Fruit fly (Drosophila melanogaster) whole organism, embryonic: ENCODE results near the gene CG34258.

Source experiments
- Abd-B ChIP-seq: fragments of 200-800 bp; sonication (Bioruptor generic); optimal IDR thresholded peaks from 2 replicates; lab custom pipeline; 2018; ENCODE audit warnings: missing biosample characterization, mild to moderate bottlenecking, missing genetic modification characterization, moderate library complexity
- CG12155 ChIP-seq: fragments of 200-800 bp; sonication (Bioruptor generic); optimal IDR thresholded peaks from 3 replicates; lab custom pipeline; 2016; ENCODE audit warnings: missing biosample characterization, missing genetic modification characterization
- CG12299 ChIP-seq: fragments of 200-800 bp; sonication (Bioruptor generic); optimal IDR thresholded peaks from 2 replicates; lab custom pipeline; 2018; ENCODE audit warnings: missing biosample characterization, mild to moderate bottlenecking, missing genetic modification characterization
- CG12942 ChIP-seq: fragments of 200-800 bp; sonication (Bioruptor generic); optimal IDR thresholded peaks from 3 replicates; lab custom pipeline; 2016; ENCODE audit warnings: missing biosample characterization, missing genetic modification characterization
- CG14050 ChIP-seq: fragments of 200-800 bp; sonication (Bioruptor generic); IDR thresholded peaks from 3 replicates; pipeline ENCODE4 v1.3.6; 2022; ENCODE audit warnings: missing biosample characterization, missing genetic modification characterization
- CG15073 ChIP-seq: fragments of 200-800 bp; sonication (Bioruptor generic); optimal IDR thresholded peaks from 2 replicates; lab custom pipeline; 2016; ENCODE audit warnings: missing biosample characterization, missing genetic modification characterization
- CG1602 ChIP-seq: fragments of 200-800 bp; sonication (Bioruptor generic); optimal IDR thresholded peaks from 3 replicates; lab custom pipeline; 2016; ENCODE audit warnings: missing biosample characterization, missing genetic modification characterization
- CG1647 ChIP-seq: fragments of 200-800 bp; sonication (Bioruptor generic); optimal IDR thresholded peaks from 3 replicates; lab custom pipeline; 2016; ENCODE audit warnings: missing biosample characterization, missing genetic modification characterization
- CG18011 ChIP-seq: fragments of 200-800 bp; sonication (Bioruptor generic); optimal IDR thresholded peaks from 2 replicates; lab custom pipeline; 2017; ENCODE audit warnings: missing biosample characterization, missing genetic modification characterization, mild to moderate bottlenecking, moderate library complexity, missing genotype
- CG18262 ChIP-seq: fragments of 200-800 bp; optimal IDR thresholded peaks from 3 replicates; lab custom pipeline; 2019; ENCODE audit warnings: missing biosample characterization, mild to moderate bottlenecking, missing genetic modification characterization, moderate library complexity
- CG2129 ChIP-seq: fragments of 200-800 bp; sonication (Bioruptor generic); IDR thresholded peaks from 2 replicates; pipeline ENCODE4 v1.3.6; 2022; ENCODE audit warnings: missing biosample characterization, missing genetic modification characterization; ENCODE audit not compliant: partially characterized antibody
- CG33213 ChIP-seq: fragments of 200-800 bp; sonication (Bioruptor generic); optimal IDR thresholded peaks from 3 replicates; lab custom pipeline; 2016; ENCODE audit warnings: missing biosample characterization, missing genetic modification characterization
- CG34224 ChIP-seq: fragments of 200-800 bp; sonication (Bioruptor generic); IDR thresholded peaks from 3 replicates; pipeline ENCODE4 v1.3.6; 2022; ENCODE audit warnings: missing biosample characterization, missing genetic modification characterization; ENCODE audit not compliant: partially characterized antibody
- CG4360 ChIP-seq: fragments of 200-800 bp; sonication (Bioruptor generic); IDR thresholded peaks from 2 replicates; pipeline ENCODE4 v1.3.6; 2022; ENCODE audit warnings: missing biosample characterization, missing genetic modification characterization
- CG6689 ChIP-seq: fragments of 200-800 bp; sonication (Bioruptor generic); IDR thresholded peaks from 2 replicates; pipeline ENCODE4 v1.3.6; 2022; ENCODE audit warnings: missing biosample characterization, missing genetic modification characterization
- CG6765 ChIP-seq: fragments of 200-800 bp; sonication (Bioruptor generic); optimal IDR thresholded peaks from 3 replicates; lab custom pipeline; 2017; ENCODE audit warnings: missing biosample characterization, mild to moderate bottlenecking, missing genetic modification characterization
- CG7271 ChIP-seq: fragments of 200-800 bp; sonication (Bioruptor generic); optimal IDR thresholded peaks from 2 replicates; lab custom pipeline; 2018; ENCODE audit warnings: missing biosample characterization, mild to moderate bottlenecking, missing genetic modification characterization, moderate library complexity
- CG7372 ChIP-seq: fragments of 200-800 bp; sonication (Bioruptor generic); IDR thresholded peaks from 2 replicates; pipeline ENCODE4 v1.3.6; 2022; ENCODE audit warnings: missing biosample characterization, missing genetic modification characterization
- CG7839 ChIP-seq: fragments of 200-800 bp; sonication (Bioruptor generic); optimal IDR thresholded peaks from 3 replicates; lab custom pipeline; 2018; ENCODE audit warnings: missing biosample characterization, mild to moderate bottlenecking, missing genetic modification characterization, moderate library complexity
- CG8089 ChIP-seq: fragments of 200-800 bp; sonication (Bioruptor generic); optimal IDR thresholded peaks from 3 replicates; lab custom pipeline; 2016; ENCODE audit warnings: missing biosample characterization, missing genetic modification characterization
- Eip74EF ChIP-seq, 2 experiments: fragments of 200-800 bp in 1 of 2; fragments of >200 bp in 1 of 2; sonication (Bioruptor generic) in 1 of 2; optimal IDR thresholded peaks; 2 replicates each; lab custom pipeline; 2017 to 2019; ENCODE audit warnings: missing biosample characterization in 2 of 2, missing genetic modification characterization in 2 of 2, mild to moderate bottlenecking in 1 of 2, moderate library complexity in 1 of 2
- Hey ChIP-seq: fragments of 200-800 bp; sonication (Bioruptor generic); optimal IDR thresholded peaks from 3 replicates; lab custom pipeline; 2018; ENCODE audit warnings: missing biosample characterization, mild to moderate bottlenecking, missing genetic modification characterization
- Hmx ChIP-seq: fragments of 200-800 bp; sonication (Bioruptor generic); optimal IDR thresholded peaks from 2 replicates; lab custom pipeline; 2016; ENCODE audit warnings: missing biosample characterization, missing genetic modification characterization
- Hr3 ChIP-seq: fragments of 200-800 bp; sonication (Bioruptor generic); optimal IDR thresholded peaks from 3 replicates; lab custom pipeline; 2016; ENCODE audit warnings: missing biosample characterization, missing genetic modification characterization
- Hr51 ChIP-seq, 2 experiments: fragments of 200-800 bp; sonication (Bioruptor generic); optimal IDR thresholded peaks; 2 replicates in 1 of 2; 3 replicates in 1 of 2; lab custom pipeline; 2016 to 2018; ENCODE audit warnings: missing biosample characterization in 2 of 2, missing genetic modification characterization in 2 of 2, mild to moderate bottlenecking in 1 of 2, moderate library complexity in 1 of 2
- Kr ChIP-seq: fragments of 200-800 bp; sonication (Bioruptor generic); optimal IDR thresholded peaks from 2 replicates; lab custom pipeline; 2017; ENCODE audit warnings: missing biosample characterization, mild to moderate bottlenecking, missing genetic modification characterization
- Med ChIP-seq: fragments of 200-800 bp; sonication (Bioruptor generic); peaks from one replicate; lab custom pipeline; 2016; ENCODE audit warnings: missing biosample characterization, missing genetic modification characterization, mild to moderate bottlenecking, inconsistent platforms, moderate library complexity
- Neu2 ChIP-seq: fragments of 200-800 bp; sonication (Bioruptor generic); optimal IDR thresholded peaks from 3 replicates; lab custom pipeline; 2016; ENCODE audit warnings: missing biosample characterization, missing genetic modification characterization, borderline replicate concordance
- Nf-YB ChIP-seq: fragments of 200-800 bp; sonication (Bioruptor generic); optimal IDR thresholded peaks from 3 replicates; lab custom pipeline; 2019; ENCODE audit warnings: missing biosample characterization, mild to moderate bottlenecking, missing genetic modification characterization, moderate library complexity
- Six4 ChIP-seq: fragments of 200-800 bp; sonication (Bioruptor generic); optimal IDR thresholded peaks from 2 replicates; lab custom pipeline; 2016; ENCODE audit warnings: missing biosample characterization, missing genetic modification characterization
- Ssrp ChIP-seq: fragments of 200-800 bp; sonication (Bioruptor generic); optimal IDR thresholded peaks from 2 replicates; lab custom pipeline; 2018; ENCODE audit warnings: missing biosample characterization, mild to moderate bottlenecking, missing genetic modification characterization, moderate library complexity
- abd-A ChIP-seq: fragments of 200-800 bp; sonication (Bioruptor generic); optimal IDR thresholded peaks from 3 replicates; lab custom pipeline; 2019; ENCODE audit warnings: missing biosample characterization, mild to moderate bottlenecking, missing genetic modification characterization, moderate library complexity
- caup ChIP-seq: fragments of 200-800 bp; sonication (Bioruptor generic); optimal IDR thresholded peaks from 3 replicates; lab custom pipeline; 2017; ENCODE audit warnings: missing biosample characterization, mild to moderate bottlenecking, missing genetic modification characterization, moderate library complexity; ENCODE audit not compliant: severe bottlenecking
- chinmo ChIP-seq: fragments of 200-800 bp; sonication (Bioruptor generic); IDR thresholded peaks from 4 replicates; pipeline ENCODE4 v1.3.6; 2022; ENCODE audit warnings: missing biosample characterization, missing genetic modification characterization; ENCODE audit not compliant: partially characterized antibody
- ci ChIP-seq: fragments of 200-800 bp; sonication (Bioruptor generic); IDR thresholded peaks from 3 replicates; pipeline ENCODE4 v1.3.6; 2022; ENCODE audit warnings: missing biosample characterization, missing genetic modification characterization
- corto ChIP-seq: fragments of 200-800 bp; sonication (Bioruptor generic); optimal IDR thresholded peaks from 2 replicates; lab custom pipeline; 2016; ENCODE audit warnings: missing biosample characterization, mild to moderate bottlenecking, missing genetic modification characterization, moderate library complexity
- crc ChIP-seq: fragments of 200-800 bp; sonication (Bioruptor generic); optimal IDR thresholded peaks from 2 replicates; lab custom pipeline; 2016; ENCODE audit warnings: missing biosample characterization, missing genetic modification characterization
- ewg ChIP-seq: fragments of 200-800 bp; sonication (Bioruptor generic); optimal IDR thresholded peaks from 3 replicates; lab custom pipeline; 2017; ENCODE audit warnings: mild to moderate bottlenecking, missing biosample characterization, missing genetic modification reagents, missing genetic modification characterization
- fd96Cb ChIP-seq: fragments of 200-800 bp; sonication (Bioruptor generic); optimal IDR thresholded peaks from 2 replicates; lab custom pipeline; 2018; ENCODE audit warnings: missing biosample characterization, mild to moderate bottlenecking, missing genetic modification characterization, moderate library complexity
- mirr ChIP-seq: fragments of 200-800 bp; sonication (Bioruptor generic); optimal IDR thresholded peaks from 3 replicates; lab custom pipeline; 2018; ENCODE audit warnings: missing biosample characterization, mild to moderate bottlenecking, missing genetic modification characterization
- onecut ChIP-seq: fragments of 200-800 bp; sonication (Bioruptor generic); IDR thresholded peaks from 2 replicates; pipeline ENCODE4 v1.3.6; 2022; ENCODE audit warnings: missing biosample characterization, missing genetic modification characterization
- pan ChIP-seq, 4 experiments: fragments of >200 bp in 3 of 4; fragments of 200-800 bp in 1 of 4; sonication (Bioruptor generic) in 1 of 4; optimal IDR thresholded peaks in 3 of 4; IDR thresholded peaks in 1 of 4; 2 replicates each; pipeline versions ENCODE4 v1.3.6 to Lab custom; 2017 to 2022; ENCODE audit warnings: missing biosample characterization in 2 of 4, missing genetic modification characterization in 2 of 4, mixed read lengths in 1 of 4
- phol ChIP-seq: fragments of 200-800 bp; sonication (Bioruptor generic); optimal IDR thresholded peaks from 3 replicates; lab custom pipeline; 2018; ENCODE audit warnings: missing biosample characterization, mild to moderate bottlenecking, missing genetic modification characterization, moderate library complexity
- ranshi ChIP-seq: fragments of 200-800 bp; sonication (Bioruptor generic); IDR thresholded peaks from 2 replicates; pipeline ENCODE4 v1.3.6; 2022; ENCODE audit warnings: missing biosample characterization, missing genetic modification characterization
- sisA ChIP-seq: fragments of 200-800 bp; sonication (Bioruptor generic); IDR thresholded peaks from 2 replicates; pipeline ENCODE4 v1.3.6; 2022; ENCODE audit warnings: missing biosample characterization, missing genetic modification characterization
- vvl ChIP-seq: fragments of 200-800 bp; sonication (Bioruptor generic); IDR thresholded peaks from 2 replicates; pipeline ENCODE4 v1.3.6; 2022; ENCODE audit warnings: missing biosample characterization, missing genetic modification characterization
- zen2 ChIP-seq: fragments of 200-800 bp; sonication (Bioruptor generic); IDR thresholded peaks from 3 replicates; pipeline ENCODE4 v1.3.6; 2022; ENCODE audit warnings: missing biosample characterization, missing genetic modification characterization; ENCODE audit not compliant: partially characterized antibody

The CG34258 gene

DNA sequence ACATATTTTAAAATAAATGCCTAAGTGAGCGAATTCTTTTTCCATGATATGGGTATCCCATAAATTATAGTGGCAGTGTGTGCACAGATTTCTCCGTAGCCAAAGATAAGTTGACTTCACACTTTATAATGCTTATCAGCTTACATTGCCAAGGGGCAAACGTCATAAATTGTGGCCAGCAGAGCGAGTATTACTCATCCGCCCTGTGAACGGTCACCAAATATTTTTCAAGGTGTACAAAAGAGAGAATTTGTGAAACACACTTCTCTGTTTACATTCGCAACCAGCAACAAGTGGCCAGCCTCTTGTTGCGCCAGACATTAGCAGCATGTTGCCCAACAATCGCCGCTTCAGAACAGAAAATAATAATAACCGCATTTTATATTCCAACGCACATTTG is 18.9 kb downstream of the CG34258 start (continued):
- TF ChIP-seq CG2129 (GFP tag; lab: Robert Waterston, UW) (no peak), CG33213 (GFP tag; lab: Kevin White, UChicago) (no peak), vvl (GFP tag; lab: Robert Waterston, UW) (peak; percentile 75), Six4 (GFP tag; lab: Kevin White, UChicago) (no peak), CG14050 (GFP tag; lab: Robert Waterston, UW) (no peak), Eip74EF (GFP tag; optimal IDR thresholded peaks at IDR 0.05; lab: Kevin White, UChicago) (no peak), Neu2 (no peak)
- TF ChIP-seq, all 482 proteins: peak for 155

DNA sequence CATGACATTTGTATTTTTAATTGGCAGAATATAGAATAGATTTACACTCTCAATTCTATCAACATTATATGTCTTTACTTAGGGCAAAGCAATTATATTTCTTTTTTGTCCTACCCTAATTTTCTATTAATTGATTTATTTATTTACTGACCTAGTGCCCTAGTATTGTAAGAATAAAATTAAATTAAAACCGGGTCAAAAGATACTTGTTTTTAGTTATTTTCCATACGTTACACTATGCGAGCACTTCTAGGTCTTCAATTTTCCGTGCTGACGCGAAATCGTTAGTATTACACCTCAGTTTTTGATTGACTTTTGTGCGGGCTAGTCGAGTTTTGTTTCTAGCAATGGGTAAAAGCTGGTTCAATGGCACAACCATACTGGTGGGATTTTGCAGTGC is 20.4 kb downstream of the CG34258 start, which contains the start of gene CG46462:
TSS of gene CG46462 (plus strand) at position 301 of the 400 bp plus-strand sequence.
- no peak for TF ChIP-seq abd-A (tag; lab: Kevin White, UChicago)
- TF ChIP-seq CG7271, result no peak
- TF ChIP-seq CG1602 (GFP tag; lab: Kevin White, UChicago), result no peak
- no peak for TF ChIP-seq CG12299 (tag; lab: Kevin White, UChicago)
- no peak for TF ChIP-seq sisA (GFP tag; lab: Robert Waterston, UW)
- TF ChIP-seq ranshi, result no peak
- TF ChIP-seq Kr (GFP tag; lab: Kevin White, UChicago), result no peak
- no peak for TF ChIP-seq CG6765
- no peak for TF ChIP-seq ewg (GFP tag; lab: Kevin White, UChicago)
- no peak for TF ChIP-seq CG12942 (GFP tag; lab: Kevin White, UChicago)
- no peak for TF ChIP-seq CG12155
- TF ChIP-seq fd96Cb (tag; lab: Kevin White, UChicago), result no peak
- TF ChIP-seq Nf-YB (GFP tag; lab: Kevin White, UChicago), result no peak
- no peak for TF ChIP-seq CG7839 (tag; lab: Kevin White, UChicago)
- no peak for TF ChIP-seq zen2 (GFP tag; lab: Robert Waterston, UW)
- TF ChIP-seq pan (optimal IDR thresholded peaks at IDR 0.05; lab: Kevin White, UChicago), result no peak
- TF ChIP-seq pan (GFP tag; optimal IDR thresholded peaks at IDR 0.05 in 1 of 2, IDR thresholded peaks at IDR 0.05 in 1 of 2), result no peak
- no peak for TF ChIP-seq Hmx (GFP tag; lab: Kevin White, UChicago)
- no peak for TF ChIP-seq ci (GFP tag; lab: Robert Waterston, UW)
- no peak for TF ChIP-seq Ssrp (tag; lab: Kevin White, UChicago)

DNA sequence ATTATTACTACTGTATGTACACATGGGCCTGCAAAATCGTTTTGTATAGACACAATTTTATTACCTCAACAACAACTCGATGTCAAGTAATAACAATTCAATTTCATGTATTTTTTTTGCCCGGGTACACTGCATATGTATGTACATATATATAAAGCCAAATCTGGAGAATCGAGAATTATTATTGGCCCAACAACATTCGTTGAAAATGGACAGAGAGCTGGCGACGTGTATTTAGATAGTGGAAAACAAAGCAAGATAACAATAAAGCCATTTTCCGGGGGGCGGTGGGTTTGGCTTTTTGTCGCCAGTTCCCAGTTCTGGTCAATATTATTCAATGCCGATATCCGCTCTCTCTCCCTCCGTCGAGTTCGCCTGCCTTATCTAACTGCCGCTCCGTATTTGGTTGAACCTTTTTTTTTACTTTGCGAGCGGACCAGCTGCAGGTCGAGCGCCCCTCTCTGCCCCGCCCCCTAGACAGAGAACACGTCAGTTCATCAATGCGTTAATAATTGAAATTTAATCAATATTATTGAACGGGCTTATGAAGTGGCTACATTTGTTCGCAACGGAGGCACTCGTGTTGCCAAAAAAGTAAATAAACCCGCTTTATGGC is 21.9 kb downstream of the CG34258 start:
- TF ChIP-seq Abd-B (GFP tag; lab: Kevin White, UChicago) (no peak), CG34224 (no peak), onecut (GFP tag; lab: Robert Waterston, UW) (no peak), mirr (GFP tag; lab: Kevin White, UChicago) (peak; percentile 96), CG6689 (GFP tag; lab: Robert Waterston, UW) (no peak), CG18011 (no peak), CG18262 (tag; lab: Kevin White, UChicago) (no peak), Hey (tag; lab: Kevin White, UChicago) (peak; percentile 25), CG8089 (no peak), CG4360 (GFP tag; lab: Robert Waterston, UW) (no peak), CG7372 (no peak), phol (tag; lab: Kevin White, UChicago) (no peak), ci (GFP tag; lab: Robert Waterston, UW) (no peak), corto (GFP tag; lab: Kevin White, UChicago) (no peak), CG15073 (no peak), caup (GFP tag; lab: Kevin White, UChicago) (no peak), CG1647 (GFP tag; lab: Kevin White, UChicago) (no peak), Hr51 (GFP tag; optimal IDR thresholded peaks at IDR 0.05; lab: Kevin White, UChicago) (no peak), chinmo (GFP tag; lab: Robert Waterston, UW) (peak; percentile 81; the same call in 2 of the 4 replicates), Med (GFP tag; lab: Kevin White, UChicago) (peak; percentile 74), Hr3 (GFP tag; lab: Kevin White, UChicago) (no peak), crc (no peak)
